Worm (Caenorhabditis elegans): ENCODE results near the gene ape-1.

Gene ape-1

DNA sequence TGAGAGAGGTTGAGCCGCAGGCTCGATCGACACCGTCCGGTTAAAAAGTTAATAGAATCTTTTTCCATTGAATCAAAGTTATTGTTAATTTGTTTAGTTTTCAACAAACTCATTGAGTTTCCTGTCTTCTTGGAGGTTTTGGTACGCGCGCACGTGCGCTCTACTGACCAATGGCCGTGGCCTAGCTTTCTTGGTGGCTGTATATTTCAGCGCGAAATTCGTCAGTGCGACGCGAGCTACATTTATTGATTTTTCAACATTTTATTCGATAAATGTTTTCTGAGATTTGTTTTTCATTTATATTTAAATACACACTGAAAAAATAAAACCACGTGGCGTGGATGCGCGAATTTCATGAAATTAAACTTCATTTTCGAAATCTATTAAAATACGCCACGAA, 31.6 kb upstream of the ape-1 start, which contains the start of gene bir-1 (continued):
- TF ChIP-seq npax-4 (tag; optimal IDR thresholded peaks at IDR 0.05) (no peak), ceh-31 (tag; optimal IDR thresholded peaks at IDR 0.05) (peak; percentile 94), F13H6.1 (tag; optimal IDR thresholded peaks at IDR 0.05) (no peak), hlh-15 (tag; optimal IDR thresholded peaks at IDR 0.05) (no peak), ceh-34 (tag; optimal IDR thresholded peaks at IDR 0.05) (peak; percentile 13), ceh-19 (GFP tag; optimal IDR thresholded peaks at IDR 0.05) (no peak), unc-42 (tag; optimal IDR thresholded peaks at IDR 0.05) (peak; percentile 54), ref-2 (tag; optimal IDR thresholded peaks at IDR 0.05) (peak; percentile 39), hlh-13 (GFP tag; optimal IDR thresholded peaks at IDR 0.05) (no peak), ceh-6 (GFP tag; optimal IDR thresholded peaks at IDR 0.05) (no peak), C08G9.2 (tag; optimal IDR thresholded peaks at IDR 0.05) (peak; percentile 89), tbx-7 (tag; optimal IDR thresholded peaks at IDR 0.05) (peak; percentile 73), rnt-1 (tag; optimal IDR thresholded peaks at IDR 0.05) (peak; percentile 59), K09A11.1 (tag; optimal IDR thresholded peaks at IDR 0.05; ENCODE audit: insufficient read depth) (no peak), ttx-3 (tag; optimal IDR thresholded peaks at IDR 0.05) (no peak)

- no peak for TF ChIP-seq T23F11.4 (GFP tag; optimal IDR thresholded peaks at IDR 0.05)
- TF ChIP-seq pha-2 (tag; optimal IDR thresholded peaks at IDR 0.05), result no peak
- no peak for TF ChIP-seq dmd-4 (tag; optimal IDR thresholded peaks at IDR 0.05; ENCODE audit: borderline replicate concordance)
- no peak for TF ChIP-seq ttx-3 (tag; optimal IDR thresholded peaks at IDR 0.05)
- no peak for TF ChIP-seq C08G9.2 (tag; optimal IDR thresholded peaks at IDR 0.05)
- TF ChIP-seq nhr-232 (tag; optimal IDR thresholded peaks at IDR 0.05), result no peak
- no peak for TF ChIP-seq ama-1 (optimal IDR thresholded peaks at IDR 0.05)
- TF ChIP-seq che-1 (tag; optimal IDR thresholded peaks at IDR 0.05), result no peak
- no peak for TF ChIP-seq hlh-6 (tag; optimal IDR thresholded peaks at IDR 0.05)
- TF ChIP-seq tbx-2 (tag; optimal IDR thresholded peaks at IDR 0.05), result no peak
- no peak for TF ChIP-seq ceh-34 (tag; optimal IDR thresholded peaks at IDR 0.05)
- no peak for TF ChIP-seq pros-1 (tag; optimal IDR thresholded peaks at IDR 0.05)
- no peak for TF ChIP-seq ceh-22 (tag; optimal IDR thresholded peaks at IDR 0.05)
- TF ChIP-seq lim-6 (tag; optimal IDR thresholded peaks at IDR 0.05), result no peak
These were observed 30.5 kb upstream of the ape-1 start, which contains the start of gene skp-1 for ce11 chrV:11645244-11645643. TSS of gene skp-1 (plus strand) at chrV:11645481.

- no peak for TF ChIP-seq rnt-1 (tag; optimal IDR thresholded peaks at IDR 0.05)
- TF ChIP-seq elt-2 (tag; optimal IDR thresholded peaks at IDR 0.05), result peak; percentile 46
These were observed 27.9 kb upstream of the ape-1 start for ce11 chrV:11647821-11648220.

DNA sequence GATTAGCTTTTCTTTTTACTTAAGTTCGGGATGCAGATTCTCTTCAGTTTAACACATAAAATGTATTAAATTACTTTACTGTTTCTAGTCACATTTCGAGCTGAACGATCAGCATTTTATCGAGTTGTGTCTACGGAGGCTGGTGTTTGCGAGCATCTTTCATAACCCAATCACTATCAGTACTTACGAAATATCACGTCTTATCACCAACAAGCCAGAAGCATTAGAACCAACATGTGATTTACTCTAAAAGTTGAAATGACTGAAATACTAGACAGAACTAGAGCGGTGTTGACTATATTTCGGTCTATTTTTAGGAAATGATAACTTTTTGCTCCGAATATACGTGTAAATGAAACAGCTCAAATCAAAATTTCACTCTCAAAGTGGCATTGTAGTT, 27.3 kb upstream of the ape-1 start:
- no peak for TF ChIP-seq unc-3 (GFP tag; conservative IDR thresholded peaks at IDR 0.05)
- TF ChIP-seq unc-3 (tag; optimal IDR thresholded peaks at IDR 0.05), result no peak
- TF ChIP-seq pqm-1 (tag; optimal IDR thresholded peaks at IDR 0.05), result no peak
- no peak for TF ChIP-seq ceh-45 (GFP tag; IDR thresholded peaks at IDR 0.05)
- no peak for TF ChIP-seq K09A11.1 (tag; optimal IDR thresholded peaks at IDR 0.05; ENCODE audit: insufficient read depth)
- TF ChIP-seq ceh-31 (tag; optimal IDR thresholded peaks at IDR 0.05), result no peak
- no peak for TF ChIP-seq ets-4 (tag; optimal IDR thresholded peaks at IDR 0.05)
- no peak for TF ChIP-seq ceh-22 (tag; optimal IDR thresholded peaks at IDR 0.05)
- TF ChIP-seq ztf-16 (tag; optimal IDR thresholded peaks at IDR 0.05), result no peak
- TF ChIP-seq ceh-24 (tag; optimal IDR thresholded peaks at IDR 0.05), result no peak
- TF ChIP-seq pha-2 (tag; optimal IDR thresholded peaks at IDR 0.05), result no peak
- TF ChIP-seq unc-55 (GFP tag; optimal IDR thresholded peaks at IDR 0.05), result no peak
- TF ChIP-seq pax-1 (tag; optimal IDR thresholded peaks at IDR 0.05), result no peak
- no peak for TF ChIP-seq ceh-18 (tag; optimal IDR thresholded peaks at IDR 0.05)
- no peak for TF ChIP-seq che-1 (tag; optimal IDR thresholded peaks at IDR 0.05)
- TF ChIP-seq tbx-2 (tag; optimal IDR thresholded peaks at IDR 0.05), result no peak
- TF ChIP-seq F13H6.1 (tag; optimal IDR thresholded peaks at IDR 0.05), result no peak

Measured in whole organism, late embryonic.